Fruit fly (Drosophila melanogaster) whole organism, embryonic: ENCODE results near the gene CG42823.

Experiments used
- CG8290 ChIP-seq, 3 experiments: fragments of 200-800 bp; sonication (Bioruptor generic); optimal IDR thresholded peaks; 2 replicates each; lab custom pipeline; 2016 to 2019; ENCODE audit warnings: missing biosample characterization in 3 of 3, missing genetic modification characterization in 3 of 3, mild to moderate bottlenecking in 2 of 3, moderate library complexity in 1 of 3
- CG8478 ChIP-seq: fragments of >200 bp; optimal IDR thresholded peaks from 2 replicates; lab custom pipeline; 2018
- ewg ChIP-seq: fragments of 200-800 bp; sonication (Bioruptor generic); optimal IDR thresholded peaks from 3 replicates; lab custom pipeline; 2017; ENCODE audit warnings: mild to moderate bottlenecking, missing biosample characterization, missing genetic modification reagents, missing genetic modification characterization
- h ChIP-seq: fragments of >200 bp; optimal IDR thresholded peaks from 2 replicates; lab custom pipeline; 2017
- lola ChIP-seq, 3 experiments: fragments of >200 bp in 2 of 3; fragments of 200-800 bp in 1 of 3; sonication (Bioruptor generic) in 1 of 3; optimal IDR thresholded peaks; 2 replicates each; lab custom pipeline; 2017 to 2019; ENCODE audit warnings: missing biosample characterization in 3 of 3, missing genetic modification characterization in 3 of 3, mild to moderate bottlenecking in 1 of 3, moderate library complexity in 1 of 3
- lov ChIP-seq, 2 experiments: fragments of 200-800 bp in 1 of 2; fragments of >200 bp in 1 of 2; sonication (Bioruptor generic) in 1 of 2; IDR thresholded peaks in 1 of 2; optimal IDR thresholded peaks in 1 of 2; 2 replicates in 1 of 2; 3 replicates in 1 of 2; pipeline versions ENCODE4 v1.3.6 to Lab custom; 2017 to 2022; ENCODE audit warnings: missing biosample characterization in 1 of 2, missing genetic modification characterization in 1 of 2
- ro ChIP-seq: fragments of 200-800 bp; sonication (Bioruptor generic); IDR thresholded peaks from 2 replicates; pipeline ENCODE4 v1.3.6; 2022; ENCODE audit warnings: missing biosample characterization, missing genetic modification characterization

dm6 chr3R:17404155-17404554 lies 754 bp downstream of the CG42823 start:
- TF ChIP-seq lola (GFP tag; optimal IDR thresholded peaks at IDR 0.05; lab: Kevin White, UChicago) (no peak), lov (optimal IDR thresholded peaks at IDR 0.05; lab: Kevin White, UChicago) (no peak), lov (GFP tag; IDR thresholded peaks at IDR 0.05; lab: Robert Waterston, UW) (no peak), ewg (GFP tag; lab: Kevin White, UChicago) (no peak), CG8478 (lab: Kevin White, UChicago) (no peak), ro (no peak), CG8290 (GFP tag; optimal IDR thresholded peaks at IDR 0.05; lab: Kevin White, UChicago) (no peak), CG8290 (tag; optimal IDR thresholded peaks at IDR 0.05; lab: Kevin White, UChicago) (no peak), h (lab: Kevin White, UChicago) (no peak)
